Fruit fly (Drosophila melanogaster): ENCODE results near the gene Arl2.

Arl2 gene

dm6 chr3R:8305110-8305509, 35.8 kb upstream of the Arl2 start, which contains the start of gene Sgt1 (continued):
- peak; percentile 86 for TF ChIP-seq CG6791 (GFP tag; IDR thresholded peaks at IDR 0.05; ENCODE audit: partially characterized antibody)
- TF ChIP-seq CG16863 (GFP tag; optimal IDR thresholded peaks at IDR 0.05), result peak; percentile 48
- peak; percentile 33; the same call in 1 of the 2 replicates for TF ChIP-seq CG2129 (GFP tag; IDR thresholded peaks at IDR 0.05; ENCODE audit: partially characterized antibody)
- TF ChIP-seq Hey (tag; optimal IDR thresholded peaks at IDR 0.05), result no peak
- TF ChIP-seq CG8924 (tag; optimal IDR thresholded peaks at IDR 0.05), result peak; percentile 7
- TF ChIP-seq br (optimal IDR thresholded peaks at IDR 0.05), result no peak
- TF ChIP-seq CG6272 (GFP tag; IDR thresholded peaks at IDR 0.05), result 0 out of 2 replicates have a peak, but pooled peaks have one; percentile 28
- peak; percentile 78 for TF ChIP-seq CG34376 (GFP tag; optimal IDR thresholded peaks at IDR 0.05)
- TF ChIP-seq CHES-1-like (GFP tag; optimal IDR thresholded peaks at IDR 0.05), result peak; percentile 47
- TF ChIP-seq Hsf (GFP tag; optimal IDR thresholded peaks at IDR 0.05), result peak; percentile 60
- TF ChIP-seq HmgD (GFP tag; optimal IDR thresholded peaks at IDR 0.05), result peak; percentile 81
- TF ChIP-seq Dbx (GFP tag; IDR thresholded peaks at IDR 0.05), result 0 out of 3 replicates have a peak, but pooled peaks have one; percentile 29
- TF ChIP-seq ssp (GFP tag; IDR thresholded peaks at IDR 0.05), result no peak
- TF ChIP-seq mirr (GFP tag; optimal IDR thresholded peaks at IDR 0.05), result no peak
- no peak for TF ChIP-seq CG14014 (GFP tag; IDR thresholded peaks at IDR 0.05)
- no peak for TF ChIP-seq Doc2 (GFP tag; IDR thresholded peaks at IDR 0.05)
- peak; percentile 95 for TF ChIP-seq Ets65A (GFP tag)
- no peak for TF ChIP-seq CG6175 (GFP tag; IDR thresholded peaks at IDR 0.05)
- peak; percentile 47 for TF ChIP-seq sd (tag; optimal IDR thresholded peaks at IDR 0.05)
- peak; percentile 87 for TF ChIP-seq YL-1 (GFP tag; optimal IDR thresholded peaks at IDR 0.05)
- TF ChIP-seq Pdp1 (GFP tag; optimal IDR thresholded peaks at IDR 0.05), result peak in 1 of 2 experiments; percentile 37
- TF ChIP-seq CG1024 (GFP tag; IDR thresholded peaks at IDR 0.05), result no peak
- TF ChIP-seq CG4617 (GFP tag; optimal IDR thresholded peaks at IDR 0.05; ENCODE audit: borderline replicate concordance), result peak; percentile 83
- TF ChIP-seq bbx (GFP tag; IDR thresholded peaks at IDR 0.05; ENCODE audit: partially characterized antibody), result peak; percentile 92
- TF ChIP-seq hbn (GFP tag; IDR thresholded peaks at IDR 0.05; ENCODE audit: partially characterized antibody), result peak; percentile 70
- no peak for TF ChIP-seq CkIIα-i1 (GFP tag; IDR thresholded peaks at IDR 0.05)
- no peak for TF ChIP-seq al (GFP tag; IDR thresholded peaks at IDR 0.05)
- peak; percentile 66; the same call in 1 of the 2 replicates for TF ChIP-seq NFAT (GFP tag; IDR thresholded peaks at IDR 0.05)
- no peak for TF ChIP-seq CG6683 (GFP tag; optimal IDR thresholded peaks at IDR 0.05)
- no peak for TF ChIP-seq kah (GFP tag; optimal IDR thresholded peaks at IDR 0.05)
- TF ChIP-seq Fer1 (GFP tag; optimal IDR thresholded peaks at IDR 0.05), result peak; percentile 21
- peak; percentile 43 for TF ChIP-seq chn (GFP tag; optimal IDR thresholded peaks at IDR 0.05)
- TF ChIP-seq B-H2 (GFP tag; optimal IDR thresholded peaks at IDR 0.05), result peak; percentile 88
- peak; percentile 51 for TF ChIP-seq ERR (GFP tag; optimal IDR thresholded peaks at IDR 0.05)
- peak; percentile 65 for TF ChIP-seq Antp (GFP tag; optimal IDR thresholded peaks at IDR 0.05)
- peak; percentile 78 for TF ChIP-seq zen (tag; optimal IDR thresholded peaks at IDR 0.05)
- TF ChIP-seq dpn (GFP tag; optimal IDR thresholded peaks at IDR 0.05), result peak; percentile 34 to 68
- peak; percentile 84 for TF ChIP-seq CG14860 (GFP tag; IDR thresholded peaks at IDR 0.05; ENCODE audit: partially characterized antibody)
- peak; percentile 18 for TF ChIP-seq CG12942 (GFP tag; optimal IDR thresholded peaks at IDR 0.05)
- TF ChIP-seq Sin3A (optimal IDR thresholded peaks at IDR 0.05), result peak; percentile 67
- TF ChIP-seq CG10147 (GFP tag; optimal IDR thresholded peaks at IDR 0.05), result peak; percentile 7
- peak; percentile 62 for TF ChIP-seq her (GFP tag; optimal IDR thresholded peaks at IDR 0.05)
- peak; percentile 99 for TF ChIP-seq Dref (GFP tag; IDR thresholded peaks at IDR 0.05)
- TF ChIP-seq zfh1 (GFP tag; IDR thresholded peaks at IDR 0.05), result peak; percentile 44; the same call in 1 of the 3 replicates
- TF ChIP-seq tx (GFP tag; optimal IDR thresholded peaks at IDR 0.05), result peak; percentile 31
- TF ChIP-seq p53 (GFP tag; optimal IDR thresholded peaks at IDR 0.05), result peak; percentile 22
- TF ChIP-seq Bteb2 (GFP tag; optimal IDR thresholded peaks at IDR 0.05), result peak; percentile 18
- no peak for TF ChIP-seq CG4730 (GFP tag; IDR thresholded peaks at IDR 0.05)
- TF ChIP-seq Med (GFP tag), result peak; percentile 96
- TF ChIP-seq CG4707 (GFP tag; optimal IDR thresholded peaks at IDR 0.05), result no peak
- peak; percentile 74 for TF ChIP-seq knrl (GFP tag; IDR thresholded peaks at IDR 0.05; ENCODE audit: partially characterized antibody)
- TF ChIP-seq CG30403 (GFP tag; optimal IDR thresholded peaks at IDR 0.05), result peak; percentile 56

All from whole organism, embryonic.